Worm (Caenorhabditis elegans) whole organism, L1 larva: ENCODE data around the gene Y57G11C.51.
"Not testable (repeated sequence)": the region's sequence is repeated elsewhere in the genome, so short reads cannot be mapped to it uniquely, and the experiment has no call there.

Experiments
- ama-1 ChIP-seq: fragments of 150-350 bp; optimal IDR thresholded peaks from 2 replicates; lab custom pipeline; 2014
- ceh-82 ChIP-seq, 3 experiments: fragments of 150-350 bp in 1 of 3; sonication (generic microtip) in 2 of 3; optimal IDR thresholded peaks; 2 replicates each; lab custom pipeline; 2014 to 2017; ENCODE audit warnings: missing biosample characterization in 3 of 3, missing genetic modification characterization in 3 of 3
- ceh-90 ChIP-seq: sonication (generic microtip); optimal IDR thresholded peaks from 2 replicates; lab custom pipeline; 2016; ENCODE audit warnings: missing genetic modification characterization, missing compliant biosample characterization
- egl-27 ChIP-seq, 2 experiments: fragments of 150-350 bp in 1 of 2; sonication (generic microtip); optimal IDR thresholded peaks; 3 replicates each; lab custom pipeline; 2017 to 2018; ENCODE audit warnings: missing biosample characterization in 2 of 2, missing genetic modification characterization in 2 of 2, missing genetic modification reagents in 2 of 2
- isw-1 ChIP-seq: fragments of 200-800 bp; sonication (Bioruptor generic); IDR thresholded peaks from 2 replicates; pipeline ENCODE4 v1.3.6; 2022; ENCODE audit warnings: missing genetic modification characterization, missing compliant biosample characterization
- lin-13 ChIP-seq: fragments of 150-350 bp; optimal IDR thresholded peaks from 2 replicates; lab custom pipeline; 2014; ENCODE audit warnings: missing biosample characterization, missing genetic modification reagents, missing genetic modification characterization
- lin-39 ChIP-seq: fragments of 150-350 bp; optimal IDR thresholded peaks from 2 replicates; lab custom pipeline; 2014; ENCODE audit warnings: missing biosample characterization, missing genetic modification reagents, missing genetic modification characterization
- lsy-2 ChIP-seq, 2 experiments: fragments of 150-350 bp; optimal IDR thresholded peaks; 2 replicates each; lab custom pipeline; 2014; ENCODE audit warnings: missing biosample characterization in 2 of 2, missing genetic modification characterization in 2 of 2
- nhr-47 ChIP-seq: sonication (generic microtip); optimal IDR thresholded peaks from 2 replicates; lab custom pipeline; 2016; ENCODE audit warnings: mild to moderate bottlenecking, missing genetic modification characterization, moderate library complexity, missing compliant biosample characterization
- nhr-77 ChIP-seq: fragments of 150-350 bp; optimal IDR thresholded peaks from 2 replicates; lab custom pipeline; 2014; ENCODE audit warnings: missing biosample characterization, missing genetic modification characterization
- unc-130 ChIP-seq: fragments of 150-350 bp; optimal IDR thresholded peaks from 2 replicates; lab custom pipeline; 2017; ENCODE audit warnings: missing biosample characterization, missing genetic modification characterization, inconsistent platforms

DNA sequence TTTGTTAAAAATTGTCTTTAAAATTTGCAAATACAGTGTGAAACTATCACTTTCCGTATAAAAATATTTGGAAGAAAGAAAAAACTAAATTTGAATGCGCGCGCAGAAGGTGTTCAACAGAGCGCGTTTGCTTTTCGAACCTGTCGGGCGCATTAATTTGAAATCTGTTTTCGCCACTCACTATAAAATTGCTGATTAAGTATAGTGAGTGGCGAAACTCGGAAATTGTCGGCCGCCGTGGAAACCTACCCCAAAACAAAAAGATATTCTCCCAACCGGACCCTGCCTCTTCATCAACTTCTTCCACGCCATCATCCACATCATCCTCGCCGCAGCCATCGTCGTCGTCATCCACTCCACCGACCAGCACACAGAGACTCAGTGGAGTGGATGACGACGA is 6.2 kb upstream of the Y57G11C.51 start:
- not testable (repeated sequence) for TF ChIP-seq ceh-90; lin-13 (GFP tag; lab: Kevin White, UChicago); nhr-47 (tag; lab: Kevin White, UChicago); ama-1; nhr-77 (tag; lab: Kevin White, UChicago); unc-130 (tag; lab: Kevin White, UChicago); isw-1 (GFP tag; lab: Robert Waterston, UW); lin-39 (tag; lab: Kevin White, UChicago); ceh-82 (tag; optimal IDR thresholded peaks at IDR 0.05; lab: Kevin White, UChicago); lsy-2 (tag; optimal IDR thresholded peaks at IDR 0.05; lab: Kevin White, UChicago); egl-27 (tag; optimal IDR thresholded peaks at IDR 0.05; lab: Kevin White, UChicago)
